Worm (Caenorhabditis elegans) whole organism, mixed stage, embryonic: ENCODE results near the gene tmc-1.

Source experiments
- blmp-1 ChIP-seq: fragments of 150-350 bp; optimal IDR thresholded peaks from 2 replicates; lab custom pipeline; 2014; ENCODE audit warnings: missing biosample characterization, missing genetic modification characterization
- nhr-12 ChIP-seq: fragments of 150-350 bp; optimal IDR thresholded peaks from 2 replicates; lab custom pipeline; 2014; ENCODE audit warnings: missing biosample characterization, missing genetic modification characterization
- nhr-237 ChIP-seq: fragments of 150-350 bp; optimal IDR thresholded peaks from 2 replicates; lab custom pipeline; 2014; ENCODE audit warnings: missing biosample characterization, missing genetic modification characterization
- nhr-76 ChIP-seq: sonication (generic microtip); optimal IDR thresholded peaks from 2 replicates; lab custom pipeline; 2017; ENCODE audit warnings: missing biosample characterization, missing genetic modification characterization
- tbx-8 ChIP-seq: fragments of 200-800 bp; sonication (Bioruptor generic); optimal IDR thresholded peaks from 2 replicates; lab custom pipeline; 2018; ENCODE audit warnings: mild to moderate bottlenecking, missing genetic modification characterization, moderate library complexity, missing compliant biosample characterization
- ztf-11 ChIP-seq: fragments of 150-350 bp; optimal IDR thresholded peaks from 2 replicates; lab custom pipeline; 2014; ENCODE audit warnings: missing biosample characterization, missing genetic modification characterization

- TF ChIP-seq tbx-8 (GFP tag; lab: Kevin White, UChicago) (no peak), blmp-1 (tag; lab: Kevin White, UChicago) (no peak), nhr-76 (tag; lab: Kevin White, UChicago) (no peak), nhr-237 (tag; lab: Kevin White, UChicago) (no peak), ztf-11 (tag; lab: Kevin White, UChicago) (no peak), nhr-12 (tag; lab: Kevin White, UChicago) (no peak)
These were observed 44.8 kb upstream of the tmc-1 start for ce11 chrX:1117252-1117651.
